Worm (Caenorhabditis elegans) whole organism, late embryonic: ENCODE measurements around the gene npp-10.

Experiments used
- ceh-6 ChIP-seq: fragments of 200-800 bp; sonication (Bioruptor generic); optimal IDR thresholded peaks from 2 replicates; lab custom pipeline; 2018; ENCODE audit warnings: mild to moderate bottlenecking, missing genetic modification characterization, missing compliant biosample characterization
- ceh-9 ChIP-seq: sonication (generic microtip); optimal IDR thresholded peaks from 2 replicates; lab custom pipeline; 2016; ENCODE audit warnings: mild to moderate bottlenecking, missing genetic modification characterization, inconsistent platforms, missing compliant biosample characterization
- elt-4 ChIP-seq: sonication (generic microtip); optimal IDR thresholded peaks from 2 replicates; lab custom pipeline; 2016; ENCODE audit warnings: missing genetic modification characterization, missing compliant biosample characterization
- sox-2 ChIP-seq: fragments of 200-800 bp; sonication (Bioruptor generic); IDR thresholded peaks from 2 replicates; pipeline ENCODE4 v1.3.6; 2022; ENCODE audit warnings: missing genetic modification reagents, missing genetic modification characterization, missing compliant biosample characterization
- ttx-3 ChIP-seq: sonication (generic microtip); optimal IDR thresholded peaks from 2 replicates; lab custom pipeline; 2016; ENCODE audit warnings: missing genetic modification reagents, missing genetic modification characterization, missing compliant biosample characterization
- unc-42 ChIP-seq: sonication (generic microtip); optimal IDR thresholded peaks from 2 replicates; lab custom pipeline; 2016; ENCODE audit warnings: missing genotype, missing genetic modification characterization, missing compliant biosample characterization
- zip-5 ChIP-seq: sonication (generic microtip); optimal IDR thresholded peaks from 2 replicates; lab custom pipeline; 2016; ENCODE audit warnings: missing genetic modification characterization, missing compliant biosample characterization

The npp-10 gene

DNA sequence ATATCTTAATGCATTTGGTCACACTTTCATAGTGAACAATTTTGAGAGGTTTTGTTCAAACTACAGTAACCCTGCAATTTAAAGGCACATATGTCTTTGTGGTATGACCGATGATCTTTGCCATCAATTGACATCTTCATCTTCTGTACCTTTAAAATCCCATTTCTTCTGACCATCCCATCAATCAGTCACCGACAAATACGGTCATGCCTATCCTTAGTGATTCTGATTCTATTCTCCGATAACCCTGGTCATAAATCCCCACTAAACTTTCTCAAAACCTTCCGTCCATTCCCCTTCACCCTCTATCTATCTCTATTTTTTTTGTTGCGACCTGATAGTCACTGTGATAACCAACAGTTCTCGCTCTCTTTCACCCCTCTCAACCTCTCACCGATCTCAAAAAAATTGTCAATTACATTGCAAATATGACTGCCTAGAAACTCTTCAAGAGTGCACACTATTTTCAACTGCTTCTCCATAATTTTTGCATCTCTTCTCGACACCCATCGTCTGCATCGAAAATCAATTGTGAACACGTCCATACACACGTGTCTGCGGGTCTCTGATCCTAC, 55.2 kb downstream of the npp-10 start:
- TF ChIP-seq zip-5 (tag; lab: Kevin White, UChicago) (no peak), unc-42 (tag; lab: Kevin White, UChicago) (no peak), elt-4 (no peak), ceh-9 (tag; lab: Kevin White, UChicago) (no peak), ttx-3 (no peak), ceh-6 (GFP tag; lab: Kevin White, UChicago) (no peak), sox-2 (GFP tag; lab: Robert Waterston, UW) (no peak)
